Worm (Caenorhabditis elegans): ENCODE measurements around the gene F56D6.19.

DNA sequence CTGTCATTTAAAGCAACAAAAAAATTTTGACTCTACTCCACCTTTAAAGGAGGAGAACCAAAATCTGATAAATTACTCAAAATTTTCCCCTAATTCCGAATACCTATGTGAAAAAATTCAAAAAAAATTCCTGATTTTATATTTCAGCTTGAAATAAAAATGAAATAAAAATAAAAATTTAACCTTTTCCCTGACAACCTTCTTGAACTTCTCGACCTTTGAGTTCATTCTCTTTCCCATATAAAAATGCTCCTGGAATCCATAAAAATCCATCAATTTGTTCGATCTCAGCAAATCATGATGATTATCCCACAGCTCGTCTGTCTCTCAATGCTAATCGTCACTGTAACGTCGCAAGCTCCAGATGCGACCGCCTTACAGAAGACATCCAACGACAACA is 11.6 kb upstream of the F56D6.19 start, which contains the start of gene F56D6.6:
- TF ChIP-seq tab-1 (GFP tag; IDR thresholded peaks at IDR 0.05) (no peak), ztf-29 (GFP tag; IDR thresholded peaks at IDR 0.05) (no peak), flt-1 (GFP tag; IDR thresholded peaks at IDR 0.05) (no peak), klf-2 (GFP tag; conservative IDR thresholded peaks at IDR 0.05) (no peak), T22C8.4 (GFP tag; IDR thresholded peaks at IDR 0.05) (no peak), cog-1 (tag; optimal IDR thresholded peaks at IDR 0.05) (no peak)

All from whole organism, midembryonic.